Worm (Caenorhabditis elegans): ENCODE data around the gene F57A10.4.

- no peak for TF ChIP-seq nhr-11 (tag; optimal IDR thresholded peaks at IDR 0.05)
- TF ChIP-seq npax-4 (tag; optimal IDR thresholded peaks at IDR 0.05), result no peak
- TF ChIP-seq rnt-1 (tag; optimal IDR thresholded peaks at IDR 0.05), result no peak
- no peak for TF ChIP-seq elt-2 (tag; optimal IDR thresholded peaks at IDR 0.05)
- no peak for TF ChIP-seq nfya-1 (tag; optimal IDR thresholded peaks at IDR 0.05)
- no peak for TF ChIP-seq F13H6.1 (tag; optimal IDR thresholded peaks at IDR 0.05)
- no peak for TF ChIP-seq ceh-19 (GFP tag; optimal IDR thresholded peaks at IDR 0.05)
- no peak for TF ChIP-seq pha-4 (tag; optimal IDR thresholded peaks at IDR 0.05)
- no peak for TF ChIP-seq nhr-232 (tag; optimal IDR thresholded peaks at IDR 0.05)
- no peak for TF ChIP-seq ama-1 (optimal IDR thresholded peaks at IDR 0.05)
- TF ChIP-seq ceh-31 (tag; optimal IDR thresholded peaks at IDR 0.05), result no peak
- no peak for TF ChIP-seq pqm-1 (tag; optimal IDR thresholded peaks at IDR 0.05)
- no peak for TF ChIP-seq ceh-2 (tag; optimal IDR thresholded peaks at IDR 0.05)
- TF ChIP-seq fkh-10 (GFP tag; optimal IDR thresholded peaks at IDR 0.05), result no peak
These were observed 10.8 kb upstream of the F57A10.4 start, which contains the start of gene str-9 for ce11 chrV:15758449-15758848.
